Worm (Caenorhabditis elegans) whole organism, L3 larva: ENCODE data around the gene C18D11.3.
A peak's percentile ranks its signal among the peaks of the same experiment; 100 is the strongest.

Experiments used
- aly-2 ChIP-seq: fragments of 150-350 bp; optimal IDR thresholded peaks from 2 replicates; lab custom pipeline; 2014; ENCODE audit warnings: missing biosample characterization, missing genetic modification characterization
- ama-1 ChIP-seq: fragments of 150-350 bp; optimal IDR thresholded peaks from 2 replicates; lab custom pipeline; 2018
- ceh-28 ChIP-seq: fragments of 150-350 bp; optimal IDR thresholded peaks from 2 replicates; lab custom pipeline; 2014; ENCODE audit warnings: missing biosample characterization, missing genetic modification reagents, missing genetic modification characterization
- ceh-82 ChIP-seq: fragments of 150-350 bp; optimal IDR thresholded peaks from 2 replicates; lab custom pipeline; 2014; ENCODE audit warnings: missing biosample characterization, missing genetic modification characterization
- egl-27 ChIP-seq: sonication (generic microtip); optimal IDR thresholded peaks from 4 replicates; lab custom pipeline; 2017; ENCODE audit warnings: missing biosample characterization, missing genetic modification reagents, missing genetic modification characterization
- elt-2 ChIP-seq: sonication (generic microtip); optimal IDR thresholded peaks from 2 replicates; lab custom pipeline; 2016; ENCODE audit warnings: missing genetic modification reagents, mild to moderate bottlenecking, missing genetic modification characterization, missing compliant biosample characterization
- fkh-2 ChIP-seq: fragments of 150-350 bp; optimal IDR thresholded peaks from 2 replicates; lab custom pipeline; 2014; ENCODE audit warnings: missing biosample characterization, missing genetic modification reagents, missing genetic modification characterization
- nfya-1 ChIP-seq: sonication (generic microtip); optimal IDR thresholded peaks from 2 replicates; lab custom pipeline; 2017; ENCODE audit warnings: missing genetic modification characterization, mild to moderate bottlenecking, missing compliant biosample characterization, antibody characterized with exemption, moderate library complexity; ENCODE audit not compliant: insufficient read depth
- nhr-77 ChIP-seq: fragments of 150-350 bp; optimal IDR thresholded peaks from 2 replicates; lab custom pipeline; 2014; ENCODE audit warnings: missing biosample characterization, missing genetic modification characterization

ce11 chrIII:11774508-11775000 lies 48.7 kb upstream of the C18D11.3 start, which contains the start of gene immp-1:
- TF ChIP-seq egl-27 (tag; lab: Kevin White, UChicago) (no peak), nfya-1 (tag; lab: Kevin White, UChicago) (peak; percentile 58), elt-2 (tag; lab: Kevin White, UChicago) (no peak), ceh-82 (no peak), aly-2 (tag; lab: Kevin White, UChicago) (no peak), ama-1 (lab: Kevin White, UChicago) (no peak), fkh-2 (tag; lab: Kevin White, UChicago) (no peak), nhr-77 (tag; lab: Kevin White, UChicago) (no peak), ceh-28 (no peak)
